Worm (Caenorhabditis elegans): ENCODE data around the gene ceh-20.

ceh-20 gene

ce11 chrIII:6945747-6946146, 33.9 kb upstream of the ceh-20 start, which contains the start of gene abu-13:
abu-13 (minus strand) TSS chrIII:6945898.
- TF ChIP-seq tbx-2 (tag; optimal IDR thresholded peaks at IDR 0.05) (no peak), nhr-23 (tag; optimal IDR thresholded peaks at IDR 0.05) (peak; percentile 46)

- TF ChIP-seq nfya-1 (tag; optimal IDR thresholded peaks at IDR 0.05; ENCODE audit: insufficient read depth) (peak; percentile 32), unc-39 (tag; optimal IDR thresholded peaks at IDR 0.05) (no peak), ceh-28 (tag; optimal IDR thresholded peaks at IDR 0.05) (no peak), pqm-1 (tag; optimal IDR thresholded peaks at IDR 0.05) (no peak), nhr-28 (tag; optimal IDR thresholded peaks at IDR 0.05) (no peak), eor-1 (tag; optimal IDR thresholded peaks at IDR 0.05) (no peak), elt-2 (tag; optimal IDR thresholded peaks at IDR 0.05) (no peak), unc-62 (GFP tag; optimal IDR thresholded peaks at IDR 0.05) (no peak), sea-2 (GFP tag; optimal IDR thresholded peaks at IDR 0.05) (no peak), nhr-25 (tag; optimal IDR thresholded peaks at IDR 0.05) (no peak), nhr-77 (tag; optimal IDR thresholded peaks at IDR 0.05) (no peak), pha-4 (tag; optimal IDR thresholded peaks at IDR 0.05) (peak; percentile 9)
Measured at ce11 chrIII:6946382-6946781, 33.3 kb upstream of the ceh-20 start, which contains the start of gene let-711. let-711 (plus strand) TSS chrIII:6946718.

- TF ChIP-seq pha-4 (tag; optimal IDR thresholded peaks at IDR 0.05): peak; percentile 78
- no peak for TF ChIP-seq nhr-12 (tag; optimal IDR thresholded peaks at IDR 0.05)
- TF ChIP-seq lin-15B (tag; optimal IDR thresholded peaks at IDR 0.05): peak; percentile 16
Measured at ce11 chrIII:6947896-6948295, 31.8 kb upstream of the ceh-20 start.

- TF ChIP-seq egl-5 (tag; optimal IDR thresholded peaks at IDR 0.05) (no peak), ama-1 (optimal IDR thresholded peaks at IDR 0.05) (peak; percentile 7), elt-1 (tag; optimal IDR thresholded peaks at IDR 0.05) (no peak), ceh-28 (tag; optimal IDR thresholded peaks at IDR 0.05) (no peak), unc-39 (tag; optimal IDR thresholded peaks at IDR 0.05) (no peak), daf-12 (tag; optimal IDR thresholded peaks at IDR 0.05) (no peak), ceh-82 (tag; optimal IDR thresholded peaks at IDR 0.05) (no peak), R02D3.7 (tag; optimal IDR thresholded peaks at IDR 0.05) (no peak), pqm-1 (tag; optimal IDR thresholded peaks at IDR 0.05) (no peak), pha-4 (tag; optimal IDR thresholded peaks at IDR 0.05) (no peak), jun-1 (tag; optimal IDR thresholded peaks at IDR 0.05) (no peak), ceh-9 (tag; optimal IDR thresholded peaks at IDR 0.05) (no peak), nhr-12 (tag; optimal IDR thresholded peaks at IDR 0.05) (no peak), nhr-11 (tag; optimal IDR thresholded peaks at IDR 0.05) (no peak), hmg-11 (tag; optimal IDR thresholded peaks at IDR 0.05) (peak; percentile 29), nhr-25 (tag; optimal IDR thresholded peaks at IDR 0.05) (no peak), nhr-43 (tag; optimal IDR thresholded peaks at IDR 0.05; ENCODE audit: poor library complexity, severe bottlenecking) (no peak), lin-39 (tag; optimal IDR thresholded peaks at IDR 0.05) (no peak), nfya-1 (tag; optimal IDR thresholded peaks at IDR 0.05; ENCODE audit: insufficient read depth) (peak; percentile 51), mdl-1 (tag; optimal IDR thresholded peaks at IDR 0.05) (no peak)
Measured at ce11 chrIII:6951435-6951834, 28.2 kb upstream of the ceh-20 start.

ce11 chrIII:6953373-6953772, 26.3 kb upstream of the ceh-20 start:
- no peak for TF ChIP-seq lin-15B (tag; optimal IDR thresholded peaks at IDR 0.05)

ce11 chrIII:6953978-6954377, 25.7 kb upstream of the ceh-20 start:
- no peak for TF ChIP-seq egl-27 (tag; optimal IDR thresholded peaks at IDR 0.05)
- TF ChIP-seq ZK546.5 (tag; optimal IDR thresholded peaks at IDR 0.05): no peak
- no peak for TF ChIP-seq ceh-9 (tag; optimal IDR thresholded peaks at IDR 0.05)
- TF ChIP-seq snpc-4 (tag; optimal IDR thresholded peaks at IDR 0.05): no peak
- TF ChIP-seq nhr-77 (tag; optimal IDR thresholded peaks at IDR 0.05): no peak
- TF ChIP-seq ceh-82 (tag; optimal IDR thresholded peaks at IDR 0.05): no peak
- no peak for TF ChIP-seq ztf-4 (tag; optimal IDR thresholded peaks at IDR 0.05)
- TF ChIP-seq mml-1 (tag; optimal IDR thresholded peaks at IDR 0.05): no peak
- no peak for TF ChIP-seq ama-1 (optimal IDR thresholded peaks at IDR 0.05)
- TF ChIP-seq egl-5 (tag; optimal IDR thresholded peaks at IDR 0.05): no peak
- TF ChIP-seq unc-62 (GFP tag; optimal IDR thresholded peaks at IDR 0.05): no peak
- TF ChIP-seq nhr-237 (tag; optimal IDR thresholded peaks at IDR 0.05): no peak
- no peak for TF ChIP-seq aly-2 (tag; optimal IDR thresholded peaks at IDR 0.05)
- no peak for TF ChIP-seq nhr-25 (tag; optimal IDR thresholded peaks at IDR 0.05)
- no peak for TF ChIP-seq lin-15B (tag; optimal IDR thresholded peaks at IDR 0.05)

All from whole organism, L3 larva.